Fruit fly (Drosophila melanogaster) whole organism, pupa: Measurements from ENCODE around the gene CG2247.

Source experiments
- CG10348 ChIP-seq: fragments of 200-800 bp; sonication (Bioruptor generic); IDR thresholded peaks from 2 replicates; pipeline ENCODE4 v1.3.6; 2022; ENCODE audit warnings: missing biosample characterization, missing genetic modification characterization
- CG12605 ChIP-seq: fragments of 200-800 bp; sonication (Bioruptor generic); IDR thresholded peaks from 2 replicates; pipeline ENCODE4 v1.3.6; 2022; ENCODE audit warnings: missing biosample characterization, missing genetic modification characterization
- CG13204 ChIP-seq: fragments of 200-800 bp; sonication (Bioruptor generic); optimal IDR thresholded peaks from 2 replicates; lab custom pipeline; 2018; ENCODE audit warnings: missing biosample characterization, mild to moderate bottlenecking, missing genetic modification characterization, moderate library complexity
- CG14655 ChIP-seq: fragments of 200-800 bp; sonication (Bioruptor generic); optimal IDR thresholded peaks from 3 replicates; lab custom pipeline; 2017; ENCODE audit warnings: mild to moderate bottlenecking, missing biosample characterization, missing genetic modification reagents, missing genetic modification characterization
- CG15710 ChIP-seq: fragments of 200-800 bp; sonication (Bioruptor generic); optimal IDR thresholded peaks from 2 replicates; lab custom pipeline; 2018; ENCODE audit warnings: missing biosample characterization, mild to moderate bottlenecking, missing genetic modification characterization, moderate library complexity
- CG17806 ChIP-seq: fragments of 200-800 bp; sonication (Bioruptor generic); optimal IDR thresholded peaks from 2 replicates; lab custom pipeline; 2018; ENCODE audit warnings: missing biosample characterization, mild to moderate bottlenecking, missing genetic modification characterization, moderate library complexity
- CG32121 ChIP-seq: fragments of 200-800 bp; sonication (Bioruptor generic); IDR thresholded peaks from 2 replicates; pipeline ENCODE4 v1.3.6; 2022; ENCODE audit warnings: missing biosample characterization, missing genetic modification characterization
- CG34367 ChIP-seq: fragments of 200-800 bp; sonication (Bioruptor generic); optimal IDR thresholded peaks from 2 replicates; lab custom pipeline; 2018; ENCODE audit warnings: missing biosample characterization, mild to moderate bottlenecking, missing genetic modification characterization
- CG4496 ChIP-seq: fragments of 200-800 bp; sonication (Bioruptor generic); IDR thresholded peaks from 3 replicates; pipeline ENCODE4 v1.3.6; 2022; ENCODE audit warnings: missing biosample characterization, missing genetic modification characterization
- CG8159 ChIP-seq: fragments of 200-800 bp; sonication (Bioruptor generic); optimal IDR thresholded peaks from 3 replicates; lab custom pipeline; 2018; ENCODE audit warnings: missing biosample characterization, mild to moderate bottlenecking, missing genetic modification characterization, moderate library complexity
- CG8301 ChIP-seq: fragments of 200-800 bp; sonication (Bioruptor generic); optimal IDR thresholded peaks from 2 replicates; lab custom pipeline; 2018; ENCODE audit warnings: missing biosample characterization, mild to moderate bottlenecking, missing genetic modification characterization
- CG9948 ChIP-seq: fragments of 200-800 bp; sonication (Bioruptor generic); optimal IDR thresholded peaks from 2 replicates; lab custom pipeline; 2018; ENCODE audit warnings: missing biosample characterization, mild to moderate bottlenecking, missing genetic modification characterization, moderate library complexity
- D1 ChIP-seq: fragments of 200-800 bp; sonication (Bioruptor generic); optimal IDR thresholded peaks from 2 replicates; lab custom pipeline; 2018; ENCODE audit warnings: missing biosample characterization, mild to moderate bottlenecking, missing genetic modification characterization, moderate library complexity
- EcR ChIP-seq: fragments of 200-800 bp; sonication (Bioruptor generic); optimal IDR thresholded peaks from 3 replicates; lab custom pipeline; 2019; ENCODE audit warnings: missing biosample characterization, missing genetic modification characterization, mild to moderate bottlenecking, moderate library complexity, missing genetic modification reagents
- Ets98B ChIP-seq: fragments of 200-800 bp; sonication (Bioruptor generic); IDR thresholded peaks from 2 replicates; pipeline ENCODE4 v1.3.6; 2022; ENCODE audit warnings: missing biosample characterization, missing genetic modification characterization
- Pif1A ChIP-seq: fragments of 200-800 bp; sonication (Bioruptor generic); optimal IDR thresholded peaks from 3 replicates; lab custom pipeline; 2016; ENCODE audit warnings: missing biosample characterization, missing genetic modification characterization
- Pif1B ChIP-seq: fragments of 200-800 bp; sonication (Bioruptor generic); optimal IDR thresholded peaks from 3 replicates; lab custom pipeline; 2016; ENCODE audit warnings: missing biosample characterization, missing genetic modification characterization
- Snoo ChIP-seq: fragments of 200-800 bp; sonication (Bioruptor generic); optimal IDR thresholded peaks from 3 replicates; lab custom pipeline; 2017; ENCODE audit warnings: missing biosample characterization, mild to moderate bottlenecking, missing genetic modification characterization, inconsistent platforms
- fd96Ca ChIP-seq: fragments of 200-800 bp; sonication (Bioruptor generic); IDR thresholded peaks from 3 replicates; pipeline ENCODE4 v1.3.6; 2022; ENCODE audit warnings: missing biosample characterization, missing genetic modification characterization
- gl ChIP-seq: fragments of 200-800 bp; sonication (Bioruptor generic); optimal IDR thresholded peaks from 2 replicates; lab custom pipeline; 2018; ENCODE audit warnings: missing biosample characterization, mild to moderate bottlenecking, missing genetic modification characterization
- rn ChIP-seq: fragments of 200-800 bp; sonication (Bioruptor generic); IDR thresholded peaks from 2 replicates; pipeline ENCODE4 v1.3.6; 2022; ENCODE audit warnings: missing biosample characterization, missing genetic modification characterization

Gene CG2247

dm6 chrX:11578841-11579240 is 32.6 kb downstream of the CG2247 start:
- no peak for TF ChIP-seq CG14655 (GFP tag; lab: Kevin White, UChicago)
- TF ChIP-seq CG4496 (GFP tag; lab: Robert Waterston, UW): no peak
- no peak for TF ChIP-seq fd96Ca (GFP tag; lab: Robert Waterston, UW)
- no peak for TF ChIP-seq rn (GFP tag; lab: Robert Waterston, UW)
- TF ChIP-seq CG32121 (GFP tag; lab: Robert Waterston, UW): no peak
- no peak for TF ChIP-seq CG10348
- TF ChIP-seq CG13204: no peak
- no peak for TF ChIP-seq CG8301 (tag; lab: Kevin White, UChicago)
- TF ChIP-seq D1: no peak
- TF ChIP-seq Pif1B (GFP tag; lab: Kevin White, UChicago): no peak
- no peak for TF ChIP-seq CG17806 (tag; lab: Kevin White, UChicago)
- TF ChIP-seq CG12605 (GFP tag; lab: Robert Waterston, UW): no peak
- no peak for TF ChIP-seq gl (tag; lab: Kevin White, UChicago)
- TF ChIP-seq CG34367 (tag; lab: Kevin White, UChicago): no peak
- TF ChIP-seq CG15710: no peak

dm6 chrX:11576540-11576939 is 34.9 kb downstream of the CG2247 start, which contains the start of gene CG11695:
Gene CG11695 (plus strand): TSS chrX:11576883.
- TF ChIP-seq CG8301 (tag; lab: Kevin White, UChicago): peak; percentile 58
- no peak for TF ChIP-seq Pif1B (GFP tag; lab: Kevin White, UChicago)
- TF ChIP-seq gl (tag; lab: Kevin White, UChicago): peak; percentile 55
- TF ChIP-seq CG15710: peak; percentile 78
- peak; percentile 59 for TF ChIP-seq Snoo
- TF ChIP-seq CG4496 (GFP tag; lab: Robert Waterston, UW): peak; percentile 77; the same call in 2 of the 3 replicates
- TF ChIP-seq fd96Ca (GFP tag; lab: Robert Waterston, UW): peak; percentile 47; the same call in 1 of the 3 replicates
- peak; percentile 49 for TF ChIP-seq CG17806 (tag; lab: Kevin White, UChicago)
- TF ChIP-seq CG34367 (tag; lab: Kevin White, UChicago): peak; percentile 58
- no peak for TF ChIP-seq D1
- peak; percentile 41; the same call in 1 of the 2 replicates for TF ChIP-seq CG32121 (GFP tag; lab: Robert Waterston, UW)
- no peak for TF ChIP-seq CG13204
- TF ChIP-seq rn (GFP tag; lab: Robert Waterston, UW): 0 out of 2 replicates have a peak, but pooled peaks have one; percentile 9
- 0 out of 2 replicates have a peak, but pooled peaks have one; percentile 23 for TF ChIP-seq CG10348
- TF ChIP-seq CG9948 (tag; lab: Kevin White, UChicago): peak; percentile 51
- TF ChIP-seq CG12605 (GFP tag; lab: Robert Waterston, UW): peak; percentile 27; the same call in 1 of the 2 replicates
- TF ChIP-seq Ets98B (GFP tag; lab: Robert Waterston, UW): peak; percentile 49
- TF ChIP-seq CG14655 (GFP tag; lab: Kevin White, UChicago): no peak
- peak; percentile 2 for TF ChIP-seq EcR (GFP tag; lab: Kevin White, UChicago)
- peak; percentile 74 for TF ChIP-seq CG8159 (tag; lab: Kevin White, UChicago)
- no peak for TF ChIP-seq Pif1A

- no peak for TF ChIP-seq CG34367 (tag; lab: Kevin White, UChicago)
Measured at dm6 chrX:11573529-11573928, 37.9 kb downstream of the CG2247 start, which contains the start of gene CG11696. Gene CG11696 (plus strand): TSS chrX:11573731.

dm6 chrX:11572270-11572914 is 39.1 kb downstream of the CG2247 start, which contains the start of the genes Kmn1 and Reepl1:
Gene Kmn1 (minus strand): TSS chrX:11572442.
Gene Reepl1 (plus strand): TSS chrX:11572707.
- no peak for TF ChIP-seq CG12605 (GFP tag; lab: Robert Waterston, UW)
- TF ChIP-seq D1: no peak
- no peak for TF ChIP-seq CG34367 (tag; lab: Kevin White, UChicago)
- no peak for TF ChIP-seq CG8301 (tag; lab: Kevin White, UChicago)
- no peak for TF ChIP-seq rn (GFP tag; lab: Robert Waterston, UW)
- no peak for TF ChIP-seq Ets98B (GFP tag; lab: Robert Waterston, UW)

- TF ChIP-seq CG10348: no peak
- peak; percentile 35; the same call in 1 of the 3 replicates for TF ChIP-seq CG4496 (GFP tag; lab: Robert Waterston, UW)
- no peak for TF ChIP-seq CG14655 (GFP tag; lab: Kevin White, UChicago)
- TF ChIP-seq Pif1B (GFP tag; lab: Kevin White, UChicago): no peak
- peak; percentile 30 for TF ChIP-seq Snoo
- no peak for TF ChIP-seq Ets98B (GFP tag; lab: Robert Waterston, UW)
- peak; percentile 52 for TF ChIP-seq CG12605 (GFP tag; lab: Robert Waterston, UW)
- TF ChIP-seq fd96Ca (GFP tag; lab: Robert Waterston, UW): no peak
- peak; percentile 34 for TF ChIP-seq CG15710
- TF ChIP-seq rn (GFP tag; lab: Robert Waterston, UW): no peak
- peak; percentile 29 for TF ChIP-seq CG8159 (tag; lab: Kevin White, UChicago)
- no peak for TF ChIP-seq CG9948 (tag; lab: Kevin White, UChicago)
- no peak for TF ChIP-seq CG32121 (GFP tag; lab: Robert Waterston, UW)
- no peak for TF ChIP-seq CG34367 (tag; lab: Kevin White, UChicago)
- no peak for TF ChIP-seq CG13204
- no peak for TF ChIP-seq Pif1A
- TF ChIP-seq D1: no peak
- peak; percentile 28 for TF ChIP-seq CG8301 (tag; lab: Kevin White, UChicago)
- TF ChIP-seq gl (tag; lab: Kevin White, UChicago): peak; percentile 16
- peak; percentile 13 for TF ChIP-seq EcR (GFP tag; lab: Kevin White, UChicago)
- TF ChIP-seq CG17806 (tag; lab: Kevin White, UChicago): no peak
Measured at dm6 chrX:11569956-11570695, 41.3 kb downstream of the CG2247 start, which contains the start of the genes Polr2A and CG11699. Gene Polr2A (minus strand): TSS chrX:11570326. Gene CG11699 (plus strand): TSS chrX:11570621.
